Fruit fly (Drosophila melanogaster): ENCODE results near the gene CG32801.

The CG32801 gene

dm6 chrX:1873515-1874126 lies 29.4 kb downstream of the CG32801 start, which contains the start of the genes Pgam5 and Vps26:
Pgam5 (minus strand) TSS chrX:1873565.
Vps26 (plus strand) TSS chrX:1873853.
- no peak for TF ChIP-seq achi (GFP tag; optimal IDR thresholded peaks at IDR 0.05)
- peak; percentile 76 for TF ChIP-seq svp (GFP tag)
- TF ChIP-seq Eip78C (GFP tag), result peak; percentile 27

- TF ChIP-seq Eip78C (GFP tag) (peak; percentile 26), CG11294 (GFP tag; IDR thresholded peaks at IDR 0.05) (no peak), svp (GFP tag) (peak; percentile 92), esn (GFP tag; optimal IDR thresholded peaks at IDR 0.05) (peak; percentile 20), fd59A (GFP tag; optimal IDR thresholded peaks at IDR 0.05) (no peak), CG16779 (tag; optimal IDR thresholded peaks at IDR 0.05) (no peak)
Observed at dm6 chrX:1868586-1869111, 34.3 kb downstream of the CG32801 start, which contains the start of the genes CG14803 and Pex5. CG14803 (plus strand) TSS chrX:1868870. Pex5 (minus strand) TSS chrX:1869061.

dm6 chrX:1865673-1866072 lies 37.3 kb downstream of the CG32801 start, which contains the start of the genes Gcna and MED18:
Gcna (minus strand) TSS chrX:1865835.
MED18 (plus strand) TSS chrX:1865909.
- TF ChIP-seq CG11762 (GFP tag; optimal IDR thresholded peaks at IDR 0.05; ENCODE audit: insufficient read depth) (no peak), dac (GFP tag; optimal IDR thresholded peaks at IDR 0.05) (no peak)

- peak; percentile 16 for TF ChIP-seq CG6854 (GFP tag; optimal IDR thresholded peaks at IDR 0.05)
- no peak for TF ChIP-seq OdsH (GFP tag; optimal IDR thresholded peaks at IDR 0.05)
- TF ChIP-seq Ets21C (GFP tag; optimal IDR thresholded peaks at IDR 0.05), result peak; percentile 89
- TF ChIP-seq esn (GFP tag; optimal IDR thresholded peaks at IDR 0.05), result peak; percentile 92
- TF ChIP-seq CG10631 (GFP tag; optimal IDR thresholded peaks at IDR 0.05), result no peak
- peak; percentile 23 for TF ChIP-seq Hr38 (GFP tag; optimal IDR thresholded peaks at IDR 0.05)
- peak; percentile 84 for TF ChIP-seq achi (GFP tag; optimal IDR thresholded peaks at IDR 0.05)
- no peak for TF ChIP-seq CG9139 (GFP tag; optimal IDR thresholded peaks at IDR 0.05)
- TF ChIP-seq topi (GFP tag; optimal IDR thresholded peaks at IDR 0.05), result peak; percentile 90
- peak; percentile 72 for TF ChIP-seq CG11294 (GFP tag; IDR thresholded peaks at IDR 0.05)
- no peak for TF ChIP-seq salr (GFP tag; optimal IDR thresholded peaks at IDR 0.05)
- TF ChIP-seq cyc (GFP tag; optimal IDR thresholded peaks at IDR 0.05), result peak; percentile 89
- TF ChIP-seq svp (GFP tag), result peak; percentile 92
- no peak for TF ChIP-seq CG6808 (GFP tag; optimal IDR thresholded peaks at IDR 0.05)
- peak; percentile 77 for TF ChIP-seq CG7368 (GFP tag; optimal IDR thresholded peaks at IDR 0.05)
- TF ChIP-seq CG11762 (GFP tag; optimal IDR thresholded peaks at IDR 0.05; ENCODE audit: insufficient read depth), result peak; percentile 70
- TF ChIP-seq fd59A (GFP tag; optimal IDR thresholded peaks at IDR 0.05), result peak; percentile 74
- TF ChIP-seq spab (GFP tag; optimal IDR thresholded peaks at IDR 0.05), result no peak
- no peak for TF ChIP-seq Sox102F (GFP tag; optimal IDR thresholded peaks at IDR 0.05)
- TF ChIP-seq fkh (GFP tag; optimal IDR thresholded peaks at IDR 0.05), result no peak
- no peak for TF ChIP-seq dac (GFP tag; optimal IDR thresholded peaks at IDR 0.05)
- TF ChIP-seq dsx (GFP tag; optimal IDR thresholded peaks at IDR 0.05; ENCODE audit: poor library complexity, severe bottlenecking), result peak; percentile 59
- peak; percentile 83 for TF ChIP-seq CG34406 (GFP tag; optimal IDR thresholded peaks at IDR 0.05)
- peak; percentile 90 for TF ChIP-seq Hr39 (GFP tag; optimal IDR thresholded peaks at IDR 0.05)
- peak; percentile 89 for TF ChIP-seq Eip75B (GFP tag; optimal IDR thresholded peaks at IDR 0.05)
- TF ChIP-seq CG6163 (GFP tag; IDR thresholded peaks at IDR 0.05), result peak; percentile 82
- TF ChIP-seq lz (GFP tag; optimal IDR thresholded peaks at IDR 0.05), result peak; percentile 91
- no peak for TF ChIP-seq CG6276 (GFP tag; optimal IDR thresholded peaks at IDR 0.05)
- peak; percentile 81 for TF ChIP-seq net (GFP tag; optimal IDR thresholded peaks at IDR 0.05)
- TF ChIP-seq CG4318 (GFP tag; optimal IDR thresholded peaks at IDR 0.05), result no peak
- TF ChIP-seq ss (GFP tag; optimal IDR thresholded peaks at IDR 0.05), result peak in 1 of 2 experiments; percentile 80
- peak; percentile 87 for TF ChIP-seq CG32006 (GFP tag; optimal IDR thresholded peaks at IDR 0.05)
- no peak for TF ChIP-seq Eip93F (GFP tag; optimal IDR thresholded peaks at IDR 0.05)
- TF ChIP-seq CG8119 (GFP tag; IDR thresholded peaks at IDR 0.05), result peak; percentile 73; the same call in 2 of the 3 replicates
- peak; percentile 92 for TF ChIP-seq CG31627 (GFP tag; optimal IDR thresholded peaks at IDR 0.05)
- TF ChIP-seq acj6 (GFP tag; optimal IDR thresholded peaks at IDR 0.05), result no peak
- TF ChIP-seq CG8319 (GFP tag; optimal IDR thresholded peaks at IDR 0.05), result peak; percentile 70
- TF ChIP-seq Lpt (GFP tag; optimal IDR thresholded peaks at IDR 0.05), result peak; percentile 77
- no peak for TF ChIP-seq CG16779 (tag; optimal IDR thresholded peaks at IDR 0.05)
- peak; percentile 76 for TF ChIP-seq CG15336 (GFP tag; IDR thresholded peaks at IDR 0.05)
Observed at dm6 chrX:1861620-1862184, 41.3 kb downstream of the CG32801 start, which contains the start of gene deltaCOP. deltaCOP (minus strand) TSS chrX:1861790.

Data from whole organism, prepupa.